Fruit fly (Drosophila melanogaster): ENCODE results near the gene CG7523.

dm6 chr3R:17631176-17631865 is 39.4 kb downstream of the CG7523 start:
- TF ChIP-seq CG5204 (GFP tag; optimal IDR thresholded peaks at IDR 0.05) (no peak), toe (GFP tag; optimal IDR thresholded peaks at IDR 0.05) (no peak), Mnt (GFP tag; optimal IDR thresholded peaks at IDR 0.05) (no peak), CG11617 (GFP tag; optimal IDR thresholded peaks at IDR 0.05) (no peak), tj (GFP tag; optimal IDR thresholded peaks at IDR 0.05) (peak; percentile 56)

All from whole organism, adult.